Fruit fly (Drosophila melanogaster): Measurements from ENCODE around the gene Cp19.

Gene Cp19

dm6 chr3L:8689675-8690074 is 40.0 kb upstream of the Cp19 start (continued):
- TF ChIP-seq CG4328 (GFP tag; optimal IDR thresholded peaks at IDR 0.05) (peak; percentile 35), sens (GFP tag) (peak; percentile 74), caup (GFP tag; optimal IDR thresholded peaks at IDR 0.05; ENCODE audit: severe bottlenecking) (peak; percentile 76), CG1024 (GFP tag; IDR thresholded peaks at IDR 0.05) (no peak), Blimp-1 (GFP tag; optimal IDR thresholded peaks at IDR 0.05) (peak; percentile 32), Fer3 (tag; optimal IDR thresholded peaks at IDR 0.05) (peak; percentile 63), dan (GFP tag; IDR thresholded peaks at IDR 0.05) (no peak), CG10209 (GFP tag; optimal IDR thresholded peaks at IDR 0.05) (peak; percentile 45), dmrt99B (tag; optimal IDR thresholded peaks at IDR 0.05) (peak; percentile 19), CG11696 (GFP tag; IDR thresholded peaks at IDR 0.05) (no peak), CG8290 (GFP tag; optimal IDR thresholded peaks at IDR 0.05) (no peak), CG8290 (tag; optimal IDR thresholded peaks at IDR 0.05) (peak in 1 of 2 experiments; percentile 82), CG9817 (tag; optimal IDR thresholded peaks at IDR 0.05) (peak; percentile 47), crc (GFP tag; optimal IDR thresholded peaks at IDR 0.05) (peak; percentile 2), CG9215 (GFP tag; IDR thresholded peaks at IDR 0.05) (no peak), Lhr (GFP tag; optimal IDR thresholded peaks at IDR 0.05) (no peak), Hr39 (optimal IDR thresholded peaks at IDR 0.05) (no peak), CHES-1-like (GFP tag; optimal IDR thresholded peaks at IDR 0.05) (peak; percentile 5), sug (tag; optimal IDR thresholded peaks at IDR 0.05) (peak; percentile 31), Vsx1 (GFP tag; optimal IDR thresholded peaks at IDR 0.05) (peak; percentile 80), gsb (GFP tag; IDR thresholded peaks at IDR 0.05) (peak; percentile 53), chinmo (GFP tag; IDR thresholded peaks at IDR 0.05; ENCODE audit: partially characterized antibody) (0 out of 4 replicates have a peak, but pooled peaks have one; percentile 38), CG6813 (GFP tag; optimal IDR thresholded peaks at IDR 0.05) (peak; percentile 76), CG6765 (GFP tag; optimal IDR thresholded peaks at IDR 0.05) (peak; percentile 20), CG10147 (GFP tag; optimal IDR thresholded peaks at IDR 0.05) (peak; percentile 9), trh (GFP tag; optimal IDR thresholded peaks at IDR 0.05) (peak; percentile 22), BtbVII (GFP tag; optimal IDR thresholded peaks at IDR 0.05) (peak; percentile 76), ind (GFP tag; optimal IDR thresholded peaks at IDR 0.05) (peak; percentile 24), maf-S (GFP tag; optimal IDR thresholded peaks at IDR 0.05) (no peak), disco-r (GFP tag; optimal IDR thresholded peaks at IDR 0.05) (peak; percentile 28), org-1 (GFP tag; optimal IDR thresholded peaks at IDR 0.05) (peak; percentile 43), MTF-1 (GFP tag; optimal IDR thresholded peaks at IDR 0.05; ENCODE audit: borderline replicate concordance) (peak; percentile 61), dpn (GFP tag; optimal IDR thresholded peaks at IDR 0.05) (peak in 1 of 2 experiments; percentile 45), CG10543 (GFP tag; optimal IDR thresholded peaks at IDR 0.05) (peak; percentile 23), CG17359 (tag; optimal IDR thresholded peaks at IDR 0.05) (peak; percentile 12), gem (tag; optimal IDR thresholded peaks at IDR 0.05) (peak; percentile 37), CG34376 (GFP tag; optimal IDR thresholded peaks at IDR 0.05) (peak; percentile 7), wek (GFP tag; optimal IDR thresholded peaks at IDR 0.05) (peak; percentile 5), cwo (GFP tag; optimal IDR thresholded peaks at IDR 0.05) (peak; percentile 43), schlank (tag; optimal IDR thresholded peaks at IDR 0.05) (peak; percentile 55), pnt (GFP tag; optimal IDR thresholded peaks at IDR 0.05) (peak; percentile 10), hb (GFP tag; IDR thresholded peaks at IDR 0.05; ENCODE audit: partially characterized antibody) (no peak), HmgZ (tag; optimal IDR thresholded peaks at IDR 0.05) (peak; percentile 12), Atf6 (GFP tag; IDR thresholded peaks at IDR 0.05) (peak; percentile 78), CG12769 (tag; optimal IDR thresholded peaks at IDR 0.05) (peak; percentile 87), Dbx (GFP tag; IDR thresholded peaks at IDR 0.05) (peak; percentile 53; the same call in 1 of the 3 replicates), slou (GFP tag; optimal IDR thresholded peaks at IDR 0.05) (peak; percentile 40), bab2 (GFP tag; optimal IDR thresholded peaks at IDR 0.05) (peak; percentile 45), CG14441 (GFP tag; IDR thresholded peaks at IDR 0.05) (no peak), CG1832 (GFP tag; optimal IDR thresholded peaks at IDR 0.05) (no peak)
